Worm (Caenorhabditis elegans) whole organism, L3 larva: ENCODE measurements around the gene usp-50.
A peak's percentile ranks its signal among the peaks of the same experiment; 100 is the strongest.

Source experiments
- jun-1 ChIP-seq: fragments of 150-350 bp; optimal IDR thresholded peaks from 2 replicates; lab custom pipeline; 2014; ENCODE audit warnings: missing biosample characterization, missing genetic modification reagents, missing genetic modification characterization
- lin-39 ChIP-seq: fragments of 150-350 bp; optimal IDR thresholded peaks from 2 replicates; lab custom pipeline; 2018; ENCODE audit warnings: missing biosample characterization, missing genetic modification reagents, missing genetic modification characterization
- mdl-1 ChIP-seq: fragments of 150-350 bp; optimal IDR thresholded peaks from 2 replicates; lab custom pipeline; 2014; ENCODE audit warnings: missing biosample characterization, missing genetic modification characterization
- nfya-1 ChIP-seq: sonication (generic microtip); optimal IDR thresholded peaks from 2 replicates; lab custom pipeline; 2017; ENCODE audit warnings: missing genetic modification characterization, mild to moderate bottlenecking, missing compliant biosample characterization, antibody characterized with exemption, moderate library complexity; ENCODE audit not compliant: insufficient read depth

ce11 chrV:17951172-17951999, 26.7 kb downstream of the usp-50 start, which contains the start of gene Y59A8B.24:
- peak; percentile 83 for TF ChIP-seq jun-1 (tag; lab: Kevin White, UChicago)
- TF ChIP-seq nfya-1 (tag; lab: Kevin White, UChicago) = peak; percentile 96
- peak; percentile 95 for TF ChIP-seq lin-39 (tag; lab: Kevin White, UChicago)
- TF ChIP-seq mdl-1 (tag; lab: Kevin White, UChicago) = peak; percentile 51
